Fruit fly (Drosophila melanogaster): ENCODE results near the gene Sgs1.

DNA sequence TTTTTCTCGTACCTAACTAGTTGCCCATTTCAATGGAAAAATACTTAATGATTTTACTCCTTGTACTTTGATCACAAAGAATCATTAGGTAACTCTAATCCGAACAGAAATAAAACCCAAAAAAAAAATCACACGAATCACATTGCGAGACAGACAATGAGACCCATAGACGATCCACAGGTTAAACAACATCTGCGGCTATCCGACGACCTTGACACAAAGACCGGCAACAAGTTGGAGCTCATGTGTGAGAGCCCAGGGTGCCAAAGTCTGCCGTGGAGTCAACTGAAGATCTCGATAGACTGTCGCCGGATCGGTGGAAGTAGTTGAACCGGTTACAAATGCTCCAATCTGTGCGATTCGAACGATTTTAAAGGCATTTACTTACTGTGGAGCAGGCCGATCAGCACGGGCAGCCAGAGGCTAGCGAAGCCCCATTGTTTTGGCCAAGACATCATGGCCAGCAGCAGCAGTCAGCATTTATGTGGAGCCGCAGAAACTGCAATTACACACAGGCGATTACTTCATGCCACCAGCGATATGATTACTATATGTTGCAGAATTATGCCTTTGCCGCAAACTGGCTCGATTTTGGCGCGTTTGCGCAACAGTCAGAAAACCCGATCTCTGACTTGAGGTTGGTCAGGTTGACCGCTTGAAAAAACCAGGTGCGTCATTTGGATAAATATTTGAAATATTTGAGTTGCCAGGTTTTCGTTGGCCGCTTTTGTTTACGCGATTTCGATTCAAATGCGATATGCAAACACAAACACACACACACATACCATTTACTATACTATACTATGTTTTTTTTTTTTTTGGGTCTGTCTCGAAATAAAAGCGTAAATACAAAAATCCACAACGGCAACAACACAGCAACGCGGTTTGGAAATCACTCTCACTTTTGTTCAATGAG, 31.6 kb upstream of the Sgs1 start:
- no peak for TF ChIP-seq h (optimal IDR thresholded peaks at IDR 0.05)
- no peak for TF ChIP-seq psq (optimal IDR thresholded peaks at IDR 0.05)

Measured in Kc167 (cell line).